Fruit fly (Drosophila melanogaster) whole organism, larva: Measurements from ENCODE around the gene CG34001.

Source experiments
- noc ChIP-seq: fragments of 200-800 bp; sonication (Bioruptor generic); optimal IDR thresholded peaks from 3 replicates; lab custom pipeline; 2019; ENCODE audit warnings: missing biosample characterization, mild to moderate bottlenecking, missing genetic modification characterization, moderate library complexity

CG34001 gene

dm6 chr3L:10630885-10631359 is at the start of gene CG34001, which contains the start of the genes CG42535 and hay:
Gene CG34001 (plus strand): TSS chr3L:10631079.
Gene CG42535 (minus strand): TSS chr3L:10630935.
Gene hay (plus strand): TSS chr3L:10631079.
- TF ChIP-seq noc (tag; lab: Kevin White, UChicago): no peak

- TF ChIP-seq noc (tag; lab: Kevin White, UChicago): no peak
Measured at dm6 chr3L:10581688-10582288, 49.1 kb upstream of the CG34001 start.

DNA sequence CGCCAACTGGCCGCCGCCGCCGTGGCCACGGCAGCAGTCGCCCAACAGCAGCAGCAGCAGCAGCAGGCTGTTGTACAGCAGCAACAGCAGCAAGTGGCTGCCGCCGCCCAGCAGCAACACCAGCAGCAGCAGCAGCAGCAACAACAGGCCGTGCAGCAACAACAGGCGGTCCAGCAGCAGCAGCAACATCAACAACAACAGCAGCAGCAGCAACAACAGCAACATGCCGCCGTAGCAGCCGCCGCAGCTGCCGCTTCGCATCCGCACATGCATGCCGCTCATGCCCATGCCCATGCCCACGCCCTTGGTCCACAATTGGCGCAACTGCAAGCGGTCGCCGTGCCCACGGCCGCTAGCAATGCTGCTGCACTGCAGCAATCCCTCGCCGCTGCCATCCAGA is 45.9 kb upstream of the CG34001 start:
- TF ChIP-seq noc (tag; lab: Kevin White, UChicago): no peak

- no peak for TF ChIP-seq noc (tag; lab: Kevin White, UChicago)
Measured at dm6 chr3L:10599512-10599911, 31.4 kb upstream of the CG34001 start.

DNA sequence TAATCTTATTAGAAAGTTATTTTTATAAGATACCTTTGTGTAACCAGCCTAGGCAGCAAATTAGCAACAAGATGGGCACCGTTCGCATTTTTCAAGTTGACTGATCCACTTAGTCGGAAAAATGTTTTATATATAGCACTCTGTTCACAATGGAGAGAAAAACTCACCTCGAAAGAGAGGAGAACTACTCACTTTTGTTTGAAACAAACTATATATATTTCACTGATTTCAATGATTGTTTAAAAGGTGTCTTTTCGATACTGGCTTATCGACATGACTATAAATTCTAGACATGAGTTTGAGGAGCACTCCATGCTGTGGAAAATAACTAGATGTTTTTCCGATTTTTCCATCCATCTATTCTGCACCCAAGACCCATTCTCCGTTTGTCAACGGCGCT is 7.4 kb upstream of the CG34001 start, which contains the start of gene CG42521:
TSS of gene CG42521 (minus strand) at position 101 of the 400 bp plus-strand sequence.
- TF ChIP-seq noc (tag; lab: Kevin White, UChicago): no peak

DNA sequence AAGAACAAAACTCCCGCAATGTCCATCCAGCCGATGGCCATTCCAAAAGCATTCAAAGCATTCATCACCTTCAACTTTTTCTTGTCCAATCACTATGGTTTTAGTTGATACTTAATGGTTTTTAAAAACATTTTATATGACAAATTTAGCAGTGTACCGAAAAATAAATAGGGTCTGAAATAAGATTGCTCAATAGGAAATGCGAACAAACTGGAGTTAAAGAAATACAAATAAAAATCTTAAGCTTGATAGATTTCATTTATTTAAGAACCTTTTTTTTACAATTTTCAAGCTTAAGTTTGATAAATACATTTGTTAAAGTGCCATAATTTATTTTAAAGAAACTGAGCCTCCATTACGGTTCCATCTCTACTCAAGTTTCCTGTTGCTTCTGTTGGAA is 5.4 kb upstream of the CG34001 start, which contains the start of gene CG43127:
TSS of gene CG43127 (minus strand) at position 101 of the 400 bp plus-strand sequence.
- no peak for TF ChIP-seq noc (tag; lab: Kevin White, UChicago)

dm6 chr3L:10626199-10626598 is 4.7 kb upstream of the CG34001 start, which contains the start of gene CG34238:
Gene CG34238 (plus strand): TSS chr3L:10626499.
- no peak for TF ChIP-seq noc (tag; lab: Kevin White, UChicago)

dm6 chr3L:10628384-10628783 is 2.5 kb upstream of the CG34001 start, which contains the start of gene CG14151:
Gene CG14151 (minus strand): TSS chr3L:10628484.
- no peak for TF ChIP-seq noc (tag; lab: Kevin White, UChicago)

- TF ChIP-seq noc (tag; lab: Kevin White, UChicago): no peak
Measured at dm6 chr3L:10629969-10630368, 910 bp upstream of the CG34001 start, which contains the start of gene CG42536. Gene CG42536 (minus strand): TSS chr3L:10630069.

dm6 chr3L:10637819-10638218 is 6.9 kb downstream of the CG34001 start, which contains the start of gene Cnep1r2:
Gene Cnep1r2 (plus strand): TSS chr3L:10638146.
- TF ChIP-seq noc (tag; lab: Kevin White, UChicago): peak; percentile 94

- no peak for TF ChIP-seq noc (tag; lab: Kevin White, UChicago)
Measured at dm6 chr3L:10639440-10639839, 8.6 kb downstream of the CG34001 start, which contains the start of gene CG18628. Gene CG18628 (plus strand): TSS chr3L:10639740.

DNA sequence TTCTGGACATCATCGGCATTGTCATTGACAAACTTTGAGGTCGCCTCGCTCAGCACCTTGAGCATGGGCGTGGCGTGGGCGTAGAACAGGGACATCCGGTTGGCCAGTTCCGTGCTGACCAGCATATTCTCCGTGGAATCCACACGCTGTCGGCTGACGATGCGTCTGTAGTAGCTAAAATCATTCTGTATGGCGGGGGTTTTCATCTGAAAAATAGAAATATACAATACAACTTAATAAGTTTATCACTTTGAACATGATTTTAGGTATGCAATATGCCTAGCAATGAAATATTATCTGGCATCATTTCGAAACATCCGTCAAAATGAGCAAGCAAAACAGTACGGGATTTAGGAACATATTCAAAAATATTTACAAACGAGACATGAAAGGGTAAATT is 10.7 kb downstream of the CG34001 start, which contains the start of gene CG14154:
TSS of gene CG14154 (plus strand) at position 301 of the 400 bp plus-strand sequence.
- no peak for TF ChIP-seq noc (tag; lab: Kevin White, UChicago)

DNA sequence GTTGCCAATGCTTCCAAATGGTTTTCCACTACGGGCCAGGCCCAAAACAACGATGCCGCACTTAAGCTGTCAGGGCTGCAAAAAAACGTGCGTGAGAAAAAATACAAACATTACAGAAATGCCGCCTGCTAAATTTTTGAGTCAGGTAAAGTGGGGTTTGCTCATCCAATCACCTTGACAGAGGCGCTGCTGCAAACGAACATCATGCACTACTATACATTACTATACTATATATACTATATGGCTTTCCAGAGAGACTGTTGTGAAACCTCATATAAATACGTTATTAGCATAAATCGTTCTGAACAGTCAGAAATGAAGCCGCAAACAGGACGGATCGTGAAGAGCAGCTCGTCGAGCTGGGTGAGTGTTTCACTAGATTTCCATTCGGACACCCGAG is 12.3 kb downstream of the CG34001 start, which contains the start of gene CG14153:
TSS of gene CG14153 (plus strand) at position 301 of the 400 bp plus-strand sequence.
- TF ChIP-seq noc (tag; lab: Kevin White, UChicago): no peak

DNA sequence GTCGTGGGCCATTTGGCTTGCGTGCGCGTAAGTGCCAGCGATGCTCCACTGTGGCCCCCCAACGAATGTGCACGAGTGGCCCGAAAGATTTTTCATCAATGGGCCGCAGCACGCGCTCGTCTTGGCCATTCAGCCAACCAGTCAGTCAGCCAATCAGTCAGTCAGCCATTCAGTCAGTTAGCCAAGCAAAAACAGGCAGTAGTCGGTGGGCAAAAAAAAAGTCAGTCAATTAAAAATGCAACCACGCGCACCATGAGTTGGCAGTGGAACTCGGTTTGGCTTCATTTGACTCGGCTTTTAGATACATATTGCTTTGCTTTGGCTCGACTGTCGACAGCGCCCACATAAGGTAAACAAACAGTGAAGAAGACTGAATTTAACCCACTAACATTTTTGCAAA is 15.1 kb downstream of the CG34001 start:
- no peak for TF ChIP-seq noc (tag; lab: Kevin White, UChicago)

DNA sequence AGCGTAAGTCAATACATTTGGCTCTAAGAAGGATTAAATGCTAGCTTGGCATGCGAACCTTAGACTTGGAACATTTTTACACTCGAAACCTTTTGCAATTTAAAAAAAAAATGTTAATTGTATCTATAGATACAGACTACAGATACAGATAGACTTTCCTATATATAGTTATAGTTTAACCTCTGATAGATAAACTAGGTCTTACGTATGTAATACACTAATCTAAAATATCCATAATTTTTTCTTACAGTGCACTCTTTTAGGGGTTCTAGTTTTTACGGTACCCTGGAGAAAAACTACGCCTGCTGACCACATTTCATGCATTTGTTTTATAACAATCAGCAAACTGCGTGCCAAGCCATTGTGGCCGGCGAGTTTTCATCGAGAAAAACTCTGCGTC is 16.3 kb downstream of the CG34001 start:
- TF ChIP-seq noc (tag; lab: Kevin White, UChicago): no peak

DNA sequence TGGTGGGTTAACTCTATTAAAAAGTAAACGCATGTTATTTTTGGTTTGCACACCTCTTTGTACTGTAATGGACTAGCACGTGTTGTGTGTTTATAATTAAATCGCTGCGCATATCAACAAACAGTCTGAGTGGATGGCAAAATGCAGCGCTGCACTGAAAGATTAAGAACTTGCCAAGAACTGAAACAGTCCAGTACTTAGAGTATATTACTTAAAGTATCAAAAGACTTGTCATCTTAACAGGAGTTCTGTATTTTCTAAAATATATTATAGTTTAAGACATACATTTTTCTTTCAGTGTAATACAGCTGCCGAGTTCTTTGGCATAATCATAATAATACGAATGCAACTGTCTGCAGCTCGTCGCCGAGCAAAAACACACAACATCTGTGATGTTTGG is 17.6 kb downstream of the CG34001 start:
- no peak for TF ChIP-seq noc (tag; lab: Kevin White, UChicago)

DNA sequence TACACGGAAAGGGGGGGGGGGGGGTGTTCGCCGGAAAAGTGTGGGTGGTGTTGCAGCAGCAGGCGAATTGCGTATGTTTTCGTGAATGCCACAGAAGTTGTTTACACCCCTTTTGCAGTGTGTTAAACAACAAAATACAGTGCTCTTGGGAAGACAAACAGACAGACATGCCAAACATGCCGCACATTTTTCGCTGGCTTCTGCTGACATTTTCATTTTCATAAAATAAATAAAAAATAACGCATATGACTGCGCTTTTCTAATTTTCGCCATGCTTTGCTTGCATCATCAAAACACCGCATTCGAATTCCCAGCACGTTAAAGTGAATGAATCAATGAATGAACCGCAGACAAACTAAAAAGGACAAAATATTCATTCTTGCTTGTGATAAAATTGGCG is 20.4 kb downstream of the CG34001 start:
- no peak for TF ChIP-seq noc (tag; lab: Kevin White, UChicago)
